Worm (Caenorhabditis elegans): ENCODE data around the gene gpa-5.
A peak's percentile ranks its signal among the peaks of the same experiment; 100 is the strongest.

Gene gpa-5

ce11 chrX:2140610-2141009 lies 19.7 kb upstream of the gpa-5 start:
- TF ChIP-seq sup-37 (GFP tag; optimal IDR thresholded peaks at IDR 0.05) (no peak), snu-23 (GFP tag; optimal IDR thresholded peaks at IDR 0.05) (peak; percentile 12), skn-1 (tag; optimal IDR thresholded peaks at IDR 0.05) (peak; percentile 42), ceh-82 (tag; optimal IDR thresholded peaks at IDR 0.05) (peak in 1 of 3 experiments; percentile 41), lin-14 (GFP tag; optimal IDR thresholded peaks at IDR 0.05) (peak; percentile 49)

- TF ChIP-seq dsc-1 (tag; optimal IDR thresholded peaks at IDR 0.05) (peak; percentile 15), lsy-2 (tag; optimal IDR thresholded peaks at IDR 0.05) (peak in 1 of 2 experiments; percentile 27), lin-35 (GFP tag; optimal IDR thresholded peaks at IDR 0.05) (no peak), blmp-1 (tag; optimal IDR thresholded peaks at IDR 0.05) (no peak), C16A3.4 (tag; optimal IDR thresholded peaks at IDR 0.05) (no peak), elt-2 (tag; optimal IDR thresholded peaks at IDR 0.05) (no peak), skn-1 (tag; optimal IDR thresholded peaks at IDR 0.05) (peak; percentile 19), zag-1 (tag; optimal IDR thresholded peaks at IDR 0.05) (no peak), nhr-20 (tag; optimal IDR thresholded peaks at IDR 0.05) (no peak), egl-13 (tag; optimal IDR thresholded peaks at IDR 0.05) (no peak), ets-5 (GFP tag; IDR thresholded peaks at IDR 0.05) (no peak), nhr-71 (tag; optimal IDR thresholded peaks at IDR 0.05) (peak; percentile 34), nhr-19 (GFP tag; conservative IDR thresholded peaks at IDR 0.05) (no peak), aly-2 (tag; optimal IDR thresholded peaks at IDR 0.05) (no peak), mef-2 (tag; optimal IDR thresholded peaks at IDR 0.05) (no peak), mdl-1 (tag; optimal IDR thresholded peaks at IDR 0.05) (no peak), alr-1 (tag; optimal IDR thresholded peaks at IDR 0.05; ENCODE audit: borderline replicate concordance) (no peak), ztf-4 (tag; optimal IDR thresholded peaks at IDR 0.05) (no peak), egl-27 (tag; optimal IDR thresholded peaks at IDR 0.05) (no peak), tlp-1 (tag; optimal IDR thresholded peaks at IDR 0.05) (no peak), fkh-8 (tag; optimal IDR thresholded peaks at IDR 0.05) (no peak), elt-3 (tag; optimal IDR thresholded peaks at IDR 0.05) (no peak), pag-3 (tag; optimal IDR thresholded peaks at IDR 0.05; ENCODE audit: borderline replicate concordance, insufficient read depth) (no peak), fkh-10 (GFP tag; optimal IDR thresholded peaks at IDR 0.05) (peak; percentile 91), lin-14 (GFP tag; optimal IDR thresholded peaks at IDR 0.05) (peak; percentile 86), efl-1 (optimal IDR thresholded peaks at IDR 0.05) (no peak), efl-1 (GFP tag; optimal IDR thresholded peaks at IDR 0.05 in 1 of 2) (peak in 1 of 2 experiments; percentile 40), grh-1 (GFP tag; IDR thresholded peaks at IDR 0.05) (no peak), nhr-28 (tag; optimal IDR thresholded peaks at IDR 0.05) (no peak), Y116A8C.19 (tag; optimal IDR thresholded peaks at IDR 0.05; ENCODE audit: borderline replicate concordance) (no peak), ceh-90 (tag; optimal IDR thresholded peaks at IDR 0.05) (no peak), ceh-63 (GFP tag; optimal IDR thresholded peaks at IDR 0.05) (no peak), pqm-1 (tag; optimal IDR thresholded peaks at IDR 0.05) (no peak), nhr-77 (tag; optimal IDR thresholded peaks at IDR 0.05) (no peak), ama-1 (optimal IDR thresholded peaks at IDR 0.05) (no peak), zip-4 (GFP tag; optimal IDR thresholded peaks at IDR 0.05) (no peak), ceh-82 (tag; optimal IDR thresholded peaks at IDR 0.05) (no peak), nhr-76 (tag; optimal IDR thresholded peaks at IDR 0.05) (no peak), F16B12.6 (tag; optimal IDR thresholded peaks at IDR 0.05) (no peak), C34B4.2 (tag; optimal IDR thresholded peaks at IDR 0.05) (no peak), snu-23 (GFP tag; optimal IDR thresholded peaks at IDR 0.05) (peak; percentile 17)
Observed at ce11 chrX:2138923-2139322, 18.1 kb upstream of the gpa-5 start.

- peak; percentile 32 for TF ChIP-seq lin-14 (GFP tag; optimal IDR thresholded peaks at IDR 0.05)
- TF ChIP-seq nhr-47 (tag; optimal IDR thresholded peaks at IDR 0.05) = no peak
Observed at ce11 chrX:2136937-2137336, 16.1 kb upstream of the gpa-5 start.

All from whole organism, L1 larva.